Fruit fly (Drosophila melanogaster): Measurements from ENCODE around the gene beg.

The beg gene

dm6 chr3L:17031971-17032370 is 3.5 kb upstream of the beg start, which contains the start of gene Ilp8:
Gene Ilp8, minus strand, starts transcription at chr3L:17032080.
- no peak for TF ChIP-seq Fer1 (GFP tag; optimal IDR thresholded peaks at IDR 0.05)
- no peak for TF ChIP-seq CG17912 (GFP tag; optimal IDR thresholded peaks at IDR 0.05)
- TF ChIP-seq sens (GFP tag) = peak; percentile 9
- TF ChIP-seq Med (GFP tag) = peak; percentile 72
- TF ChIP-seq Trl (optimal IDR thresholded peaks at IDR 0.05) = peak; percentile 60 to 76
- TF ChIP-seq Trl (GFP tag; optimal IDR thresholded peaks at IDR 0.05) = no peak
- peak; percentile 94 for TF ChIP-seq Deaf1 (tag; optimal IDR thresholded peaks at IDR 0.05)
- TF ChIP-seq Dip3 (GFP tag; optimal IDR thresholded peaks at IDR 0.05) = no peak
- 0 out of 3 replicates have a peak, but pooled peaks have one; percentile 23 for TF ChIP-seq CG34422 (GFP tag; IDR thresholded peaks at IDR 0.05)
- no peak for TF ChIP-seq Bteb2 (GFP tag; optimal IDR thresholded peaks at IDR 0.05)
- TF ChIP-seq Rfx (GFP tag; IDR thresholded peaks at IDR 0.05) = 0 out of 2 replicates have a peak, but pooled peaks have one; percentile 17
- TF ChIP-seq chinmo (GFP tag; IDR thresholded peaks at IDR 0.05; ENCODE audit: partially characterized antibody) = peak; percentile 74; the same call in 1 of the 4 replicates
- TF ChIP-seq Blimp-1 (GFP tag; optimal IDR thresholded peaks at IDR 0.05) = peak; percentile 1
- TF ChIP-seq CG11695 (GFP tag; IDR thresholded peaks at IDR 0.05) = 0 out of 3 replicates have a peak, but pooled peaks have one; percentile 15

dm6 chr3L:17033309-17033708 is 2.2 kb upstream of the beg start:
- TF ChIP-seq Myb (GFP tag; optimal IDR thresholded peaks at IDR 0.05) = no peak
- TF ChIP-seq CG8281 (tag; optimal IDR thresholded peaks at IDR 0.05) = no peak
- TF ChIP-seq gfzf (GFP tag; optimal IDR thresholded peaks at IDR 0.05) = no peak
- peak; percentile 32 for TF ChIP-seq gcm (GFP tag; optimal IDR thresholded peaks at IDR 0.05)
- TF ChIP-seq CG13287 (GFP tag; IDR thresholded peaks at IDR 0.05; ENCODE audit: partially characterized antibody) = no peak
- TF ChIP-seq abd-A (tag; optimal IDR thresholded peaks at IDR 0.05) = no peak
- no peak for TF ChIP-seq Med (GFP tag)
- no peak for TF ChIP-seq CG12104 (GFP tag; optimal IDR thresholded peaks at IDR 0.05)
- no peak for TF ChIP-seq CG16779 (GFP tag; IDR thresholded peaks at IDR 0.05)
- TF ChIP-seq CG17361 (GFP tag; IDR thresholded peaks at IDR 0.05) = peak; percentile 41; the same call in 1 of the 3 replicates
- no peak for TF ChIP-seq CG11247 (GFP tag; IDR thresholded peaks at IDR 0.05)
- peak in 1 of 2 experiments; percentile 9 for TF ChIP-seq Eip74EF (GFP tag; optimal IDR thresholded peaks at IDR 0.05)
- no peak for TF ChIP-seq tgo (GFP tag; IDR thresholded peaks at IDR 0.05)
- TF ChIP-seq MBD-R2 (GFP tag; IDR thresholded peaks at IDR 0.05) = no peak
- no peak for TF ChIP-seq sima (GFP tag; optimal IDR thresholded peaks at IDR 0.05)
- no peak for TF ChIP-seq NK7.1 (GFP tag; optimal IDR thresholded peaks at IDR 0.05)
- TF ChIP-seq otp (GFP tag; IDR thresholded peaks at IDR 0.05) = no peak
- TF ChIP-seq ara (GFP tag; IDR thresholded peaks at IDR 0.05) = no peak
- no peak for TF ChIP-seq tup (GFP tag; optimal IDR thresholded peaks at IDR 0.05)
- TF ChIP-seq D19B (GFP tag; optimal IDR thresholded peaks at IDR 0.05) = no peak
- peak; percentile 3 for TF ChIP-seq nmo (GFP tag; optimal IDR thresholded peaks at IDR 0.05)
- TF ChIP-seq CG17912 (GFP tag; optimal IDR thresholded peaks at IDR 0.05) = no peak
- no peak for TF ChIP-seq CG15011 (GFP tag; optimal IDR thresholded peaks at IDR 0.05)
- no peak for TF ChIP-seq toy (GFP tag; IDR thresholded peaks at IDR 0.05)
- TF ChIP-seq CG10462 (GFP tag; optimal IDR thresholded peaks at IDR 0.05) = no peak
- TF ChIP-seq ci (GFP tag; IDR thresholded peaks at IDR 0.05) = no peak
- peak; percentile 39 for TF ChIP-seq fd64A (GFP tag; optimal IDR thresholded peaks at IDR 0.05)
- TF ChIP-seq CG13296 (GFP tag; optimal IDR thresholded peaks at IDR 0.05) = no peak
- TF ChIP-seq zen (tag; optimal IDR thresholded peaks at IDR 0.05) = no peak
- TF ChIP-seq CG34376 (GFP tag; optimal IDR thresholded peaks at IDR 0.05) = no peak
- no peak for TF ChIP-seq TFAM (GFP tag; optimal IDR thresholded peaks at IDR 0.05)
- no peak for TF ChIP-seq CG9215 (GFP tag; IDR thresholded peaks at IDR 0.05)
- no peak for TF ChIP-seq ewg (GFP tag; optimal IDR thresholded peaks at IDR 0.05)
- TF ChIP-seq sim (GFP tag; IDR thresholded peaks at IDR 0.05) = peak; percentile 41; the same call in 1 of the 2 replicates
- TF ChIP-seq CG30020 (tag; optimal IDR thresholded peaks at IDR 0.05) = no peak
- no peak for TF ChIP-seq lab (GFP tag; optimal IDR thresholded peaks at IDR 0.05)
- TF ChIP-seq Camta (GFP tag; optimal IDR thresholded peaks at IDR 0.05) = no peak
- no peak for TF ChIP-seq al (GFP tag; IDR thresholded peaks at IDR 0.05)
- no peak for TF ChIP-seq Dbx (GFP tag; IDR thresholded peaks at IDR 0.05)

Data from whole organism, embryonic.